Worm (Caenorhabditis elegans) whole organism, late embryonic: Measurements from ENCODE around the gene M163.22.

Experiments
- ceh-18 ChIP-seq: sonication (generic microtip); optimal IDR thresholded peaks from 2 replicates; lab custom pipeline; 2016; ENCODE audit warnings: missing genetic modification characterization, missing compliant biosample characterization
- madf-2 ChIP-seq: sonication (generic microtip); optimal IDR thresholded peaks from 2 replicates; lab custom pipeline; 2017; ENCODE audit warnings: missing genetic modification characterization, missing compliant biosample characterization
- pha-2 ChIP-seq: sonication (generic microtip); optimal IDR thresholded peaks from 2 replicates; lab custom pipeline; 2017; ENCODE audit warnings: mild to moderate bottlenecking, missing genetic modification characterization, missing compliant biosample characterization
- tbx-2 ChIP-seq: sonication (generic microtip); optimal IDR thresholded peaks from 2 replicates; lab custom pipeline; 2016; ENCODE audit warnings: missing genetic modification characterization, missing compliant biosample characterization

DNA sequence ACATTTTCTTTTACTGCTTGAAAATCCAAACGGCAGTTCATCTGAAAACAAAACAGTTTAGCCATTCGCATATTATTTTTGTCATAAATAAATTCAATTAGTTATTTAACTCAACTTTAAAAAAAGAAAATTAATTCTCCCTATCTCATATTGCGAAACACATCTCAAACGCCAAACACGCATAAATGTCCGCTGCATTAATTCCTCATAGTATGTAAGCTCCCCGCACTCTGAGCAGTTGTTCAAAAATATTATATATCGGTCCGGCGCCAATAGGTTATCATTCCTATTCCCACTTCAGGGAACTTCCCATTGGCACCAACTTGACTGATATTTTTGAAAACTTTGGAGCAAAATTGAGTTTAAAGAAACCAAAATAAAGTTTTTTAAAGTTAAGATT lies 12.5 kb downstream of the M163.22 start:
- TF ChIP-seq tbx-2 (tag; lab: Kevin White, UChicago) (no peak), ceh-18 (tag; lab: Kevin White, UChicago) (no peak), madf-2 (tag; lab: Kevin White, UChicago) (no peak), pha-2 (tag; lab: Kevin White, UChicago) (no peak)
